Fruit fly (Drosophila melanogaster) S2 (cell line): Measurements from ENCODE around the gene aqz.

Experiments used
- CG8478 ChIP-seq: fragments of >200 bp; optimal IDR thresholded peaks from 2 replicates; lab custom pipeline; 2018
- CTCF ChIP-seq, 2 experiments: fragments of >200 bp; optimal IDR thresholded peaks; 2 replicates each; lab custom pipeline; 2018

aqz gene

dm6 chr3R:8850616-8851015 lies 30.1 kb upstream of the aqz start:
- TF ChIP-seq CTCF (optimal IDR thresholded peaks at IDR 0.05; lab: Kevin White, UChicago): no peak
- no peak for TF ChIP-seq CG8478 (lab: Kevin White, UChicago)

- TF ChIP-seq CG8478 (lab: Kevin White, UChicago): no peak
- TF ChIP-seq CTCF (optimal IDR thresholded peaks at IDR 0.05; lab: Kevin White, UChicago): no peak
Measured at dm6 chr3R:8849373-8850228, 29.1 kb upstream of the aqz start.

DNA sequence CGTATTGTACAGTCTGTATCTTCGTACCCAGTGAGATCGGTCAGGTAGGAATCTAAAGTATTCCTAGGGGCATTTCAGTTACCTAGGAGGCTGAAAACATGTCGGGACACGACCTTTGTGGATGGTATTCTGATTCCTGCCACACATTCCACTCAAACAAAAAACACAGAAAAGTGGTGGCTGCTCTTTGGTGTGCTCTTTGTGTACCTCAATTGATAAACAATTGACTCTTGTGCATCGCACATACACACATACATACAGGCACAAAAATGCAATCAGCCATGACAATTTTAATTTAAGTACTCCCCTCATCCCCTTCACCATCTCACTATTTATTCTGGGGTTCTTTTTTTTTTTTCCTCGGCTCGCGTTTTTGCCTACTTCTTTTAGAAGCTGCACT lies 27.7 kb upstream of the aqz start:
- TF ChIP-seq CTCF (optimal IDR thresholded peaks at IDR 0.05; lab: Kevin White, UChicago) (no peak), CG8478 (lab: Kevin White, UChicago) (no peak)

DNA sequence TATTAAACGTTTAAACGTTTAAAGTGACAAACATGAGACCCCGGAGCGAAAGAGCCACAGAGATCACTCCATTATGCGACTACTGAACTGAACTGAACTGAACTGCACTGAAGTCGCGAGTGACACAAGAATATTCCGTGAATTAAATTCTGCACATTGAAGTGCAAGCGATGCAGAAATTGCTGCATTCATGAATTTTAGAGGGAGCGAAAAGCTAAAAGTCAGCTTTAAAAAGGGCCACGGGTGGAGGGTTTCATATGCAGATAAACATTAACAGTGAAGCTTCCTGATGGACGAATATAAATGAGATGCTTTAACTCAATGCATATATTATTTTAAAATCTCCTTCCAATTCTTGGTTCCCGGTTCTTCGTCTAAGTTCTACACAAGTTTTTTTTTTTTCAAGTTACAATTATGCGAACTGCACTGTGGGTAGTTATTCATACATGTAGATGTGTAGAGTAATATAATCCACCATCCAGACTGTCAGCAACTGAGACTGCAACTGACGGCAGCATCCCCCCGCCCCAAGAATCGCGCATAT lies 26.7 kb upstream of the aqz start:
- TF ChIP-seq CG8478 (lab: Kevin White, UChicago): no peak
- no peak for TF ChIP-seq CTCF (optimal IDR thresholded peaks at IDR 0.05; lab: Kevin White, UChicago)

- no peak for TF ChIP-seq CTCF (optimal IDR thresholded peaks at IDR 0.05; lab: Kevin White, UChicago)
- TF ChIP-seq CG8478 (lab: Kevin White, UChicago): no peak
Measured at dm6 chr3R:8846154-8846648, 25.7 kb upstream of the aqz start.

DNA sequence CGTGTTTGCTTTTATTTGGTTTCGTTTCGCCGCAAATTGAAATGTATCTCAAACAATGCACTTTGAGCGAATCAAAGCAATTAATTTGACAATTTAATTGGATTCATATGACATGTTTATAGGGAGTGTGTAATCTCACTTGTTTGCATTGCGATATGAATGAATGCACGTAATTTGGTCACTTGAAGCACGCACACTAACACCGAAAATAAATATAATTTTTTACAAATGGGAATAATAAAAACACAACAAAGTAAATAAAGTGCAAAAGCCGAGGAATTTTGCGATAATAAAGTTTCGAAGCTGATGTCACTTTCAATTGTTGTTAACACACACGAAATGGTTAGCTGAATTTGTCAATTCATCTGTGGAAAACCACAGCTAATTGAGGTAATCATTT lies 24.5 kb upstream of the aqz start:
- TF ChIP-seq CG8478 (lab: Kevin White, UChicago): no peak
- no peak for TF ChIP-seq CTCF (optimal IDR thresholded peaks at IDR 0.05; lab: Kevin White, UChicago)

DNA sequence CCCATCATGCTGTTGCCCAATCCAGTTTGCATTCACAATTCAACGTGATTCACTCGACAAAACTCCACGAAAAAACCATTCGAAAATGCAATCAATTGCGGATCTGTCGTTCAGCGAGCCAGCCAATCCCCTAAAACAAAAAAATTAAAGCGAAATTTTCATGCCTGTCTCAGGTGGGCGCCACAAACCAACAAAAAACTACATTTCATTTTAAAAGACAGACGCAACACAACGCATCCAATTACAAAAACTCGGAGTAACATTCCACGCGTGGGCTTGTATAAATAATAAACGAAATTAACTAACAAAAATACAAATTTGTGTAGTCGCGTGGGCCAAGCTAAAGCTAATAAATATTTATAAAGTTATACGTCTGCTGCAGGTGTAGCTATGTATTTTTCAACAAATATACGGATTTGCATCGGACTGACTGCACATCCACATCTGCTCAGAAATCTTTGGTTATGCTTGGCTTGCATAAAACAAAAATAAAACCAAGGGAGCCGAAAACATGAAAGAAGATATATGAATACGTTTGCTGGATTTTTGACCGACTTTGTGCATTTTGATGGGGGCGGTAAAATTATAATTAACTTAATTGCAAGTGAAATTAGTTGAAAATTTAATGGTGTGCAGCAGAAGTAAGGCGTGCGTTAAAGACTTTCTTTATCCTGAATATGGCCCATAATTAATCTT lies 23.6 kb upstream of the aqz start:
- no peak for TF ChIP-seq CG8478 (lab: Kevin White, UChicago)
- no peak for TF ChIP-seq CTCF (optimal IDR thresholded peaks at IDR 0.05; lab: Kevin White, UChicago)

DNA sequence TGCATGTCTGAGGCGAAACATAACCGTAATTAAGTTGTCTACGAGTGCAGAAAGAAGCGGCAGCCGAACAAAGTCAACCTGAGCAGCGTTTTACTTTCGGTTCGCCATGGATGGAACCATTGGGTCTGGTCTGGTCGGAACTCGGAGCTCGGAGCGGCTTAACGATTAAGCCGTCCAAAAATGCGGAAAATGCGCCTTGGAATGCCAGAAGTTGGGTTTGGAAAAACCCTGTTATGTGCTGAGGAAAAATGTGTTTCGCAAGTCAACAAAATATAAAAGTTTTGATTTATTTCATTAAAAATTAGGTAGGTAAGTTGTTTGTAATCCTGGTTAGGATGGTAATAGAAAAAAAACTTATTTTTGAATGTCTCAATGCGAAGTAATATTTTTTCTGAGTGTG lies 21.1 kb upstream of the aqz start:
- no peak for TF ChIP-seq CG8478 (lab: Kevin White, UChicago)

dm6 chr3R:8841038-8841437 lies 20.6 kb upstream of the aqz start:
- TF ChIP-seq CG8478 (lab: Kevin White, UChicago): no peak
- no peak for TF ChIP-seq CTCF (optimal IDR thresholded peaks at IDR 0.05; lab: Kevin White, UChicago)

DNA sequence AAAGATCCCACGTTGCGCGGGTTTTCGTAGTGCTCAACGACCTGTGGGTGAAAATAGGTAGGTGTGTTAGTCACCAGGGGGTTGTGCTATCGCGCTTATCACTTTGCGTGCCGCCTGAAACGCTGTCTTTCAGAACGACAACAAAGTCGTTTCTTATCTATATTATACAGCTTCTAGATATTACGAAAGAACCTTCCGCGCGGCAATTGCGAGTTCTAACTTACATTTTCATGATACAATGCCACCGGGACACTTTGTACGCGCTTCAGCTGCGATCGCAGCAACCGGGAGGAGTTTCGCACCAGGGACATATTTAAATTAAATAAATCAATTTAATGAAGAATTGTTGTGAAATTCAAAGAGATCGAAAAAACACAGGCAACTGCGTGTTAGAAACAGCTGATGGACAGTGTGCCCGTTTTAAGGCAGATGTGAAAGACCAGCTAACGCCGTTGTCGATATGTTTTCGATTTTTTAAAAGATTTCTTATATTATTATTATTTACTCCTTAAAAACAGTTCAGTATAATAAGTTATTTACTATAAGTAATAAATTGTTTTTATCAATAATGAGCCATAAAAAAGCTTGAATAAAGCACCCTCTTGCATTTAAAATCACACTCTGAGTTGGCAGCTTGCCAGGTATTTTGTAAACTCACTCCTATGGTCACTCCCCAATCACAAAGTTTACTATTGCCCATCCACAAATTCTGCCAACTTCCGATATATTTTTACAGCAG lies 3.4 kb upstream of the aqz start, which contains the start of the genes IscU and CG8379:
TSS of gene IscU (minus strand) at position 417 of the 739 bp plus-strand sequence.
TSS of gene CG8379 (plus strand) at position 651 of the 739 bp plus-strand sequence.
- TF ChIP-seq CTCF (optimal IDR thresholded peaks at IDR 0.05; lab: Kevin White, UChicago) (no peak), CG8478 (lab: Kevin White, UChicago) (no peak)

DNA sequence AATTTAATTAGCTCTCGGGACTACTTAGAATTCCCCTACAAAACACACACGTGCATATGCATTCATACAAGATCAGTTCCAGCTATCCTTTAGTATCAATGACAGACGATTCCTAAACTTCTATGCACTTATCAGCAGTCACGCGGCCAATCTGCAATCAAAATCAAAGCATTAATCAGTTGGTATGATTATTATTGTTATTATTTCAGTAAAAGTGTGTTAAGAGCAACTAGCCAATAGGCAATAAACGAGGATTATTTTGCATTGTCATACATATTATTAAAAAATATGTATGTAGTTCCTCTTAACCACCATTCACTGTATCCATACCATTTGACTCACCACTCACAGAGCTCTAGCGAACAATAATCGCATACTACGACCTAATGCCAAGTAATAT lies 2.4 kb upstream of the aqz start:
- TF ChIP-seq CG8478 (lab: Kevin White, UChicago) (no peak), CTCF (optimal IDR thresholded peaks at IDR 0.05; lab: Kevin White, UChicago) (no peak)

- TF ChIP-seq CTCF (optimal IDR thresholded peaks at IDR 0.05; lab: Kevin White, UChicago) (no peak), CG8478 (lab: Kevin White, UChicago) (no peak)
Measured at dm6 chr3R:8821623-8822022, 1.1 kb upstream of the aqz start, which contains the start of gene CG8369. Gene CG8369 (plus strand): TSS chr3R:8822008.

DNA sequence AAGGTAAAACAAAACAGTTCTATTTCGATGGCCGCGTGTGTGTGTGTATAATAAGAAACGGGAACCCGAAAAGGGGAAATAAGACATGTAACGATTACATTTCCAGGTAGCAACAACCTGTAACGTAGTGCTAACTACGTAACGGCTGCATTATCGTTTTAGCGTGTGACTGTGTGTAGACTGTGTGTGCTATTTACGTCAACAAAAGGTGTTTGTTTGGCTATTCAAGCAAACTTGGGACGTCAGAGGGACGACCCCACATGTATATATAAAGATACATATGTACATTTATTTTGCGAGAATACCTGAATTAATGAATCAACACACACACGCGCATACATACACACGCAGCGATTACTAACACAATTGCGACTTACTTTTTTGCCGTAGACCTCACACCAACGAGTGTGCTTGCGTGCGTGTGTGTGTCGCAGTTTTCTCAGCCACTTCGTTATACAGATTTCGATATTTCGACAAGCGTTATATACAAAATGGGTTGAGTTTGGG lies 878 bp downstream of the aqz start:
- TF ChIP-seq CTCF (optimal IDR thresholded peaks at IDR 0.05; lab: Kevin White, UChicago) (no peak), CG8478 (lab: Kevin White, UChicago) (no peak)

DNA sequence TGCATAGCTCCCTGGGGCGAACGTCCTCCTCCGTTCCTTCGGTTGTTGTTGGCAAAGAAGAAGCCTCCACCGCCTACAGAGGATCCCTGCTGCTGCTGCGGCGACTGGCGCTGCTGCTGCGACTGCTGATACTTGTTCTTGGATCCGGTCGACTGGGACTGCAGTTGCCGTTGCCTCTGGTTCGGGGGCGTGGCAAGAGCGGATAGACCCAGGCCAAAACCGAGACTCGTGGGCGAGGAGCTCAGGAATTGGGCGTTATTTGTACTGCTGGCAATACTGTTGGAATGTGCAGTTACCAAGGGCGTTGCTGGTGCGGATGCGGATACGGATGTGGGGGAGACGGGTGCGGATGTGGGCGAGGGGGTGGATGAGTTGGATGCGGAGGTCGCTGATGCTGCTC lies 2.2 kb downstream of the aqz start:
- no peak for TF ChIP-seq CG8478 (lab: Kevin White, UChicago)
- no peak for TF ChIP-seq CTCF (optimal IDR thresholded peaks at IDR 0.05; lab: Kevin White, UChicago)
